Fruit fly (Drosophila melanogaster) whole organism, embryonic: ENCODE measurements around the gene CG14052.

Experiments used
- Aef1 ChIP-seq: fragments of 200-800 bp; sonication (Bioruptor generic); IDR thresholded peaks from 3 replicates; pipeline ENCODE4 v1.3.6; 2022; ENCODE audit warnings: missing biosample characterization, missing genetic modification characterization
- Antp ChIP-seq: fragments of 200-800 bp; sonication (Bioruptor generic); optimal IDR thresholded peaks from 3 replicates; lab custom pipeline; 2016; ENCODE audit warnings: missing biosample characterization, missing genetic modification characterization
- C15 ChIP-seq: fragments of 200-800 bp; sonication (Bioruptor generic); IDR thresholded peaks from 3 replicates; pipeline ENCODE4 v1.3.6; 2022; ENCODE audit warnings: missing biosample characterization, missing genetic modification characterization
- CG10274 ChIP-seq: fragments of 200-800 bp; sonication (Bioruptor generic); optimal IDR thresholded peaks from 3 replicates; lab custom pipeline; 2017; ENCODE audit warnings: missing biosample characterization, mild to moderate bottlenecking, missing genetic modification characterization
- CG10366 ChIP-seq: fragments of 200-800 bp; sonication (Bioruptor generic); IDR thresholded peaks from 2 replicates; pipeline ENCODE4 v1.3.6; 2022; ENCODE audit warnings: missing biosample characterization, missing genetic modification characterization
- CG11723 ChIP-seq: fragments of 200-800 bp; sonication (Bioruptor generic); optimal IDR thresholded peaks from 2 replicates; lab custom pipeline; 2017; ENCODE audit warnings: missing biosample characterization, mild to moderate bottlenecking, missing genetic modification characterization
- CG14710 ChIP-seq: fragments of 200-800 bp; sonication (Bioruptor generic); optimal IDR thresholded peaks from 3 replicates; lab custom pipeline; 2019; ENCODE audit warnings: missing biosample characterization, mild to moderate bottlenecking, missing genetic modification characterization, moderate library complexity
- CG14965 ChIP-seq: fragments of 200-800 bp; sonication (Bioruptor generic); optimal IDR thresholded peaks from 2 replicates; lab custom pipeline; 2016; ENCODE audit warnings: missing biosample characterization, missing genetic modification characterization, borderline replicate concordance
- CG16863 ChIP-seq: fragments of 200-800 bp; sonication (Bioruptor generic); optimal IDR thresholded peaks from 3 replicates; lab custom pipeline; 2016; ENCODE audit warnings: missing biosample characterization, missing genetic modification characterization
- CG18619 ChIP-seq: fragments of 200-800 bp; sonication (Bioruptor generic); optimal IDR thresholded peaks from 3 replicates; lab custom pipeline; 2017; ENCODE audit warnings: missing biosample characterization, mild to moderate bottlenecking, missing genetic modification characterization
- CG2120 ChIP-seq: fragments of 200-800 bp; sonication (Bioruptor generic); optimal IDR thresholded peaks from 3 replicates; lab custom pipeline; 2016; ENCODE audit warnings: missing biosample characterization, missing genetic modification characterization
- CG34376 ChIP-seq: fragments of 200-800 bp; sonication (Bioruptor generic); optimal IDR thresholded peaks from 2 replicates; lab custom pipeline; 2018; ENCODE audit warnings: missing biosample characterization, mild to moderate bottlenecking, missing genetic modification characterization
- CG4328 ChIP-seq: fragments of 200-800 bp; sonication (Bioruptor generic); optimal IDR thresholded peaks from 3 replicates; lab custom pipeline; 2017; ENCODE audit warnings: missing biosample characterization, missing genetic modification reagents, missing genetic modification characterization
- CG4404 ChIP-seq: fragments of 200-800 bp; sonication (Bioruptor generic); IDR thresholded peaks from 2 replicates; pipeline ENCODE4 v1.3.6; 2022; ENCODE audit warnings: missing biosample characterization, missing genetic modification characterization
- CG4424 ChIP-seq: fragments of 200-800 bp; sonication (Bioruptor generic); optimal IDR thresholded peaks from 3 replicates; lab custom pipeline; 2016; ENCODE audit warnings: missing biosample characterization, missing genetic modification characterization
- CG5953 ChIP-seq: fragments of 200-800 bp; sonication (Bioruptor generic); IDR thresholded peaks from 2 replicates; pipeline ENCODE4 v1.3.6; 2022; ENCODE audit warnings: missing biosample characterization, missing genetic modification characterization
- CG6854 ChIP-seq: fragments of 200-800 bp; sonication (Bioruptor generic); optimal IDR thresholded peaks from 3 replicates; lab custom pipeline; 2017; ENCODE audit warnings: missing biosample characterization, mild to moderate bottlenecking, missing genetic modification characterization
- CG7928 ChIP-seq: fragments of 200-800 bp; sonication (Bioruptor generic); optimal IDR thresholded peaks from 2 replicates; lab custom pipeline; 2017; ENCODE audit warnings: missing biosample characterization, mild to moderate bottlenecking, missing genetic modification characterization
- CG8290 ChIP-seq, 3 experiments: fragments of 200-800 bp; sonication (Bioruptor generic); optimal IDR thresholded peaks; 2 replicates each; lab custom pipeline; 2016 to 2019; ENCODE audit warnings: missing biosample characterization in 3 of 3, missing genetic modification characterization in 3 of 3, mild to moderate bottlenecking in 2 of 3, moderate library complexity in 1 of 3
- CG8359 ChIP-seq: fragments of 200-800 bp; sonication (Bioruptor generic); optimal IDR thresholded peaks from 2 replicates; lab custom pipeline; 2017; ENCODE audit warnings: missing biosample characterization, mild to moderate bottlenecking, missing genetic modification characterization, borderline replicate concordance
- Dip3 ChIP-seq: fragments of 200-800 bp; sonication (Bioruptor generic); optimal IDR thresholded peaks from 3 replicates; lab custom pipeline; 2016; ENCODE audit warnings: missing biosample characterization, missing genetic modification characterization
- GATAe ChIP-seq: fragments of 200-800 bp; sonication (Bioruptor generic); conservative IDR thresholded peaks from 2 replicates; pipeline ENCODE4 v1.3.6; 2022; ENCODE audit warnings: missing biosample characterization, missing genetic modification characterization
- HLH3B ChIP-seq: fragments of 200-800 bp; sonication (Bioruptor generic); IDR thresholded peaks from 2 replicates; pipeline ENCODE4 v1.3.6; 2022; ENCODE audit warnings: missing biosample characterization, missing genetic modification characterization
- HLHmδ ChIP-seq: fragments of 200-800 bp; sonication (Bioruptor generic); optimal IDR thresholded peaks from 2 replicates; lab custom pipeline; 2018; ENCODE audit warnings: missing biosample characterization, mild to moderate bottlenecking, missing genetic modification characterization, moderate library complexity
- NFAT ChIP-seq: fragments of 200-800 bp; sonication (Bioruptor generic); IDR thresholded peaks from 2 replicates; pipeline ENCODE4 v1.3.6; 2022; ENCODE audit warnings: missing biosample characterization, missing genetic modification characterization
- NK7.1 ChIP-seq: fragments of 200-800 bp; sonication (Bioruptor generic); optimal IDR thresholded peaks from 3 replicates; lab custom pipeline; 2016; ENCODE audit warnings: missing biosample characterization, missing genetic modification characterization
- Nf-YC ChIP-seq: fragments of 200-800 bp; optimal IDR thresholded peaks from 3 replicates; lab custom pipeline; 2019; ENCODE audit warnings: missing biosample characterization, mild to moderate bottlenecking, missing genetic modification characterization, moderate library complexity
- Rfx ChIP-seq: fragments of 200-800 bp; sonication (Bioruptor generic); IDR thresholded peaks from 2 replicates; pipeline ENCODE4 v1.3.6; 2022; ENCODE audit warnings: missing biosample characterization, missing genetic modification characterization
- Vsx1 ChIP-seq: fragments of 200-800 bp; sonication (Bioruptor generic); optimal IDR thresholded peaks from 2 replicates; lab custom pipeline; 2017; ENCODE audit warnings: missing biosample characterization, mild to moderate bottlenecking, missing genetic modification characterization, missing genetic modification reagents
- YL-1 ChIP-seq: fragments of 200-800 bp; sonication (Bioruptor generic); optimal IDR thresholded peaks from 3 replicates; lab custom pipeline; 2017; ENCODE audit warnings: missing biosample characterization, mild to moderate bottlenecking, missing genetic modification characterization
- ara ChIP-seq: fragments of 200-800 bp; sonication (Bioruptor generic); IDR thresholded peaks from 2 replicates; pipeline ENCODE4 v1.3.6; 2022; ENCODE audit warnings: missing biosample characterization, missing genetic modification characterization
- ase ChIP-seq: fragments of 200-800 bp; sonication (Bioruptor generic); IDR thresholded peaks from 3 replicates; pipeline ENCODE4 v1.3.6; 2022; ENCODE audit warnings: missing biosample characterization, missing genetic modification characterization
- br ChIP-seq: fragments of >200 bp; optimal IDR thresholded peaks from 2 replicates; lab custom pipeline; 2017
- cad ChIP-seq: fragments of >200 bp; optimal IDR thresholded peaks from 2 replicates; lab custom pipeline; 2017; ENCODE audit warnings: missing biosample characterization, missing genetic modification characterization
- ems ChIP-seq: fragments of 200-800 bp; sonication (Bioruptor generic); optimal IDR thresholded peaks from 3 replicates; lab custom pipeline; 2016; ENCODE audit warnings: missing biosample characterization, missing genetic modification characterization
- ewg ChIP-seq: fragments of 200-800 bp; sonication (Bioruptor generic); optimal IDR thresholded peaks from 3 replicates; lab custom pipeline; 2017; ENCODE audit warnings: mild to moderate bottlenecking, missing biosample characterization, missing genetic modification reagents, missing genetic modification characterization
- her ChIP-seq: fragments of 200-800 bp; sonication (Bioruptor generic); optimal IDR thresholded peaks from 2 replicates; lab custom pipeline; 2016; ENCODE audit warnings: missing biosample characterization, missing genetic modification characterization
- knrl ChIP-seq: fragments of 200-800 bp; sonication (Bioruptor generic); IDR thresholded peaks from 3 replicates; pipeline ENCODE4 v1.3.6; 2022; ENCODE audit warnings: missing biosample characterization, missing genetic modification characterization; ENCODE audit not compliant: partially characterized antibody
- lmd ChIP-seq: fragments of 200-800 bp; sonication (Bioruptor generic); IDR thresholded peaks from 2 replicates; pipeline ENCODE4 v1.3.6; 2022; ENCODE audit warnings: missing biosample characterization, missing genetic modification characterization
- mld ChIP-seq: fragments of 200-800 bp; sonication (Bioruptor generic); IDR thresholded peaks from 3 replicates; pipeline ENCODE4 v1.3.6; 2022; ENCODE audit warnings: missing biosample characterization, missing genetic modification characterization; ENCODE audit not compliant: partially characterized antibody
- nau ChIP-seq: fragments of 200-800 bp; sonication (Bioruptor generic); optimal IDR thresholded peaks from 3 replicates; lab custom pipeline; 2017; ENCODE audit warnings: missing biosample characterization, mild to moderate bottlenecking, missing genetic modification characterization, missing genetic modification reagents
- odd ChIP-seq: fragments of 200-800 bp; sonication (Bioruptor generic); optimal IDR thresholded peaks from 2 replicates; lab custom pipeline; 2017; ENCODE audit warnings: missing biosample characterization, mild to moderate bottlenecking, missing genetic modification characterization
- pnt ChIP-seq: fragments of 200-800 bp; sonication (Bioruptor generic); optimal IDR thresholded peaks from 3 replicates; lab custom pipeline; 2016; ENCODE audit warnings: missing biosample characterization, missing genetic modification characterization
- repo ChIP-seq: fragments of 200-800 bp; sonication (Bioruptor generic); optimal IDR thresholded peaks from 2 replicates; lab custom pipeline; 2016; ENCODE audit warnings: missing biosample characterization, missing genetic modification characterization
- sim ChIP-seq: fragments of 200-800 bp; sonication (Bioruptor generic); IDR thresholded peaks from 2 replicates; pipeline ENCODE4 v1.3.6; 2022; ENCODE audit warnings: missing biosample characterization, missing genetic modification characterization
- sima ChIP-seq: fragments of 200-800 bp; sonication (Bioruptor generic); optimal IDR thresholded peaks from 2 replicates; lab custom pipeline; 2016; ENCODE audit warnings: missing biosample characterization, missing genetic modification characterization
- slp2 ChIP-seq: fragments of 200-800 bp; sonication (Bioruptor generic); optimal IDR thresholded peaks from 2 replicates; lab custom pipeline; 2016; ENCODE audit warnings: missing biosample characterization, missing genetic modification characterization
- stc ChIP-seq: fragments of 200-800 bp; sonication (Bioruptor generic); IDR thresholded peaks from 2 replicates; pipeline ENCODE4 v1.3.6; 2022; ENCODE audit warnings: missing biosample characterization, missing genetic modification characterization
- tll ChIP-seq, 2 experiments: fragments of 200-800 bp in 1 of 2; fragments of >200 bp in 1 of 2; sonication (Bioruptor generic) in 1 of 2; optimal IDR thresholded peaks; 2 replicates each; lab custom pipeline; 2017 to 2019; ENCODE audit warnings: missing biosample characterization in 2 of 2, missing genetic modification characterization in 2 of 2, mild to moderate bottlenecking in 1 of 2, moderate library complexity in 1 of 2
- zf30C ChIP-seq: fragments of 200-800 bp; sonication (Bioruptor generic); optimal IDR thresholded peaks from 3 replicates; lab custom pipeline; 2018; ENCODE audit warnings: missing biosample characterization, mild to moderate bottlenecking, missing genetic modification characterization

The CG14052 gene

DNA sequence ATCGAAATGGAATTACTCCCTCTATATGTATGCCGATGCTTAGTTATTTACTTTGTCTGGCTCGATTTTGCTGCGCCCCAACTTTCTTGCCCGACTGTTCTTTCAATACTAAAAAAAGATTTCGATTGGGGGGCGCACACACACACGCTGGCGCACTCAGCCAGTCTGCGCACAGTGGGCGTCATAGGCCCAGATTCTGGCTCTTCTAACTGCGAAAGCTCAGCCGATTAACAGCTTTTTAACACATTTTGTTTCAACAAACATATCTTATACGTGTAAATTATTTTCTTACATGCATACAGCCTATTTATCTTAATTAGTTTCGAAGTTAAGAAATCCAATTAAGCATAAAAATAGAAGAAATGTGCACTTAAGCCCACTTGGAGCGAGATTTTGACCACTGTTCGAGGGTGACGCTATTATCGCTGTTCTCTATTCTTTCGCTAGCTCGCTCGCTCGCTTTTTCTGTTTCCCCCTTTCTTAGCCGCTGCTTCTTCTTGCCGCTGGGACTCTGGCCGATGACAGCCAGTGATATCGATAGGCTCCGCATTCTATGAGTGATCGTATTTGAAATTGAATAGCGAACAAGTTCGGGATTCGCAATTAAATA, 1.3 kb upstream of the CG14052 start, which contains the start of gene Vinc (continued):
- peak; percentile 83 for TF ChIP-seq CG18619 (GFP tag; lab: Kevin White, UChicago)
- TF ChIP-seq CG14965 (GFP tag; lab: Kevin White, UChicago) = peak; percentile 51
- peak; percentile 57 for TF ChIP-seq CG8290 (GFP tag; optimal IDR thresholded peaks at IDR 0.05; lab: Kevin White, UChicago)
- TF ChIP-seq CG8290 (tag; optimal IDR thresholded peaks at IDR 0.05; lab: Kevin White, UChicago) = no peak
- TF ChIP-seq cad = no peak
- TF ChIP-seq CG4328 = peak; percentile 92
- peak; percentile 78 for TF ChIP-seq HLH3B (GFP tag; lab: Robert Waterston, UW)
- TF ChIP-seq Dip3 (GFP tag; lab: Kevin White, UChicago) = peak; percentile 86
- TF ChIP-seq Aef1 = peak; percentile 81
- TF ChIP-seq ewg = peak; percentile 63
- TF ChIP-seq stc (GFP tag; lab: Robert Waterston, UW) = peak; percentile 83
- no peak for TF ChIP-seq tll (GFP tag; optimal IDR thresholded peaks at IDR 0.05; lab: Kevin White, UChicago)
- peak; percentile 80 for TF ChIP-seq NK7.1
- TF ChIP-seq Rfx (GFP tag; lab: Robert Waterston, UW) = peak; percentile 94
- TF ChIP-seq GATAe (GFP tag; lab: Robert Waterston, UW) = peak; percentile 78
- peak; percentile 55 for TF ChIP-seq CG11723 (GFP tag; lab: Kevin White, UChicago)
- peak; percentile 61 for TF ChIP-seq CG5953
- peak; percentile 54 for TF ChIP-seq CG10366 (GFP tag; lab: Robert Waterston, UW)
- no peak for TF ChIP-seq zf30C (GFP tag; lab: Kevin White, UChicago)
- no peak for TF ChIP-seq odd (GFP tag; lab: Kevin White, UChicago)
- peak; percentile 86 for TF ChIP-seq Nf-YC (tag; lab: Kevin White, UChicago)
- peak; percentile 11 for TF ChIP-seq YL-1 (GFP tag; lab: Kevin White, UChicago)
- TF ChIP-seq CG2120 = peak; percentile 85
- 0 out of 3 replicates have a peak, but pooled peaks have one; percentile 55 for TF ChIP-seq ase (GFP tag; lab: Robert Waterston, UW)
- peak; percentile 43; the same call in 1 of the 3 replicates for TF ChIP-seq knrl (GFP tag; lab: Robert Waterston, UW)
- peak; percentile 82 for TF ChIP-seq CG10274 (GFP tag; lab: Kevin White, UChicago)
- 0 out of 3 replicates have a peak, but pooled peaks have one; percentile 30 for TF ChIP-seq C15 (GFP tag; lab: Robert Waterston, UW)
- TF ChIP-seq CG4404 (GFP tag; lab: Robert Waterston, UW) = peak; percentile 70
- no peak for TF ChIP-seq br (lab: Kevin White, UChicago)
- TF ChIP-seq her = peak; percentile 80
- TF ChIP-seq Antp = peak; percentile 91
- TF ChIP-seq mld (GFP tag; lab: Robert Waterston, UW) = no peak
- TF ChIP-seq NFAT = peak; percentile 80
- peak; percentile 92 for TF ChIP-seq CG6854 (GFP tag; lab: Kevin White, UChicago)
- no peak; the same call in 1 of the 2 replicates for TF ChIP-seq sim (GFP tag; lab: Robert Waterston, UW)
- peak; percentile 3 for TF ChIP-seq sima
- TF ChIP-seq ems = peak; percentile 84
- peak; percentile 63 for TF ChIP-seq CG7928 (GFP tag; lab: Kevin White, UChicago)
- TF ChIP-seq pnt (GFP tag; lab: Kevin White, UChicago) = peak; percentile 85
- TF ChIP-seq repo = peak; percentile 75
- peak; percentile 89 for TF ChIP-seq CG4424 (GFP tag; lab: Kevin White, UChicago)
- TF ChIP-seq nau (GFP tag; lab: Kevin White, UChicago) = no peak
- no peak for TF ChIP-seq ara (GFP tag; lab: Robert Waterston, UW)
- peak; percentile 59 for TF ChIP-seq CG16863 (GFP tag; lab: Kevin White, UChicago)
- TF ChIP-seq CG34376 (GFP tag; lab: Kevin White, UChicago) = peak; percentile 96
- TF ChIP-seq Vsx1 (GFP tag; lab: Kevin White, UChicago) = no peak
- no peak for TF ChIP-seq HLHmδ
- peak; percentile 85 for TF ChIP-seq slp2
- peak; percentile 83 for TF ChIP-seq CG14710 (tag; lab: Kevin White, UChicago)
- peak; percentile 66 for TF ChIP-seq CG8359 (GFP tag; lab: Kevin White, UChicago)
- peak; percentile 85 for TF ChIP-seq lmd (GFP tag; lab: Robert Waterston, UW)
